Worm (Caenorhabditis elegans): Measurements from ENCODE around the gene irld-61.

DNA sequence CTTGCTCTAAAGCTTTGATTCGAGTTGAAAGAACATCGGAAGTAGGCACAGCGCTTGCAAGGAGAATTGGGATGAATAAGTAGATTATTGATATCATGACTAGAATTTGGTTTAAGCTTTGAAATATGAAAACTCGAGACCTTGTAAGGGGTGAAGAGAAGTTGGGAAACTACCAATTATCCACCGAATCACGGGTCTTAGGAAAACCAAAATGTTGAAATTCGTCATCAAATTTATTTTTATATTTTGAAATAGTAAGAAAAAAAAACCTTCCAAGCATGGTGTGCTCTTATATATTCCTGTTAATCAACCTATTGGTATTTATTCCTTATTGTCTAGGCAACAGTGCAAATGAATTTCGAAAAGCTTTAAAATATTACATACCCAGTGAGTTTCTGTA, 13.5 kb upstream of the irld-61 start, which contains the start of the genes irld-60 and irld-20:
- TF ChIP-seq flt-1 (GFP tag; IDR thresholded peaks at IDR 0.05) (no peak), pes-1 (GFP tag; IDR thresholded peaks at IDR 0.05) (no peak), hmg-4 (GFP tag; optimal IDR thresholded peaks at IDR 0.05) (no peak), F13C5.2 (tag; optimal IDR thresholded peaks at IDR 0.05) (no peak)
